Worm (Caenorhabditis elegans): ENCODE data around the gene str-18.

DNA sequence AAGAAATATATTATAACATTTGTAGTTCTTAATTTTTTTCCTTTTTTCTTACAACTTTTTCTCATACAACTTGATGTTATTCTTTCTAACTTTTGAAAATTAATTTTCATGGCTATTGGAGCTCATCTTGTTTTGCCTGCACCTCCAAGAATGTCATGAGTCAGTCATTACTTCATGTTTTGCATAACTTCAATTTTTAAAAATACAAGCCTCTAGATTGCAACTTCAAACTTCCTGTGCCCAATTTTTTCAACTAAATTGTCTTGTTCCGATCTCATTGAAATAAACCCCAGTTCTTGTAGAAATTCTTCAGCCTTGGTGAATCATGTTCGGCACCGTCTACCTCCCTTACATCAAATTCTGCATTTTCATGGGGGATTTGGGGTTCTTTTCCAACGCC, 16.7 kb upstream of the str-18 start, which contains the start of gene str-9:
- TF ChIP-seq nhr-77 (tag; optimal IDR thresholded peaks at IDR 0.05) (no peak), ztf-11 (tag; optimal IDR thresholded peaks at IDR 0.05) (no peak), saeg-2 (GFP tag; IDR thresholded peaks at IDR 0.05) (no peak), mxl-2 (GFP tag; conservative IDR thresholded peaks at IDR 0.05) (no peak), hif-1 (tag; optimal IDR thresholded peaks at IDR 0.05) (no peak)
